Worm (Caenorhabditis elegans) whole organism, L4 larva: ENCODE results near the gene Y108G3AL.2.

Experiments
- F10B5.3 ChIP-seq: sonication (generic microtip); optimal IDR thresholded peaks from 2 replicates; lab custom pipeline; 2016; ENCODE audit warnings: mild to moderate bottlenecking, missing genetic modification characterization, missing compliant biosample characterization
- F26F4.8 ChIP-seq: fragments of 200-800 bp; sonication (Bioruptor generic); conservative IDR thresholded peaks from 2 replicates; pipeline ENCODE4 v1.3.6; 2022; ENCODE audit warnings: missing genetic modification characterization, missing compliant biosample characterization
- F37D6.2 ChIP-seq: sonication (generic microtip); optimal IDR thresholded peaks from 2 replicates; lab custom pipeline; 2016; ENCODE audit warnings: mild to moderate bottlenecking, missing genetic modification characterization, missing compliant biosample characterization
- F44E2.7 ChIP-seq: fragments of 200-800 bp; sonication (Bioruptor generic); IDR thresholded peaks from 2 replicates; pipeline ENCODE4 v2.1.2; 2022; ENCODE audit warnings: missing genetic modification characterization, missing compliant biosample characterization
- R02D3.7 ChIP-seq: fragments of 150-350 bp; sonication (generic microtip); optimal IDR thresholded peaks from 3 replicates; lab custom pipeline; 2014; ENCODE audit warnings: missing biosample characterization, missing genetic modification characterization
- T20F7.1 ChIP-seq: fragments of 200-800 bp; sonication (Bioruptor generic); optimal IDR thresholded peaks from 2 replicates; lab custom pipeline; 2018; ENCODE audit warnings: mild to moderate bottlenecking, missing genetic modification characterization, missing compliant biosample characterization
- T26A8.4 ChIP-seq: fragments of 200-800 bp; sonication (Bioruptor generic); IDR thresholded peaks from 2 replicates; pipeline ENCODE4 v1.3.6; 2022; ENCODE audit warnings: missing genetic modification characterization, missing compliant biosample characterization
- Y105C5A.15 ChIP-seq: fragments of 200-800 bp; sonication (Bioruptor generic); IDR thresholded peaks from 2 replicates; pipeline ENCODE4 v1.3.6; 2022; ENCODE audit warnings: missing genetic modification characterization, missing compliant biosample characterization
- Y5F2A.4 ChIP-seq: fragments of 200-800 bp; sonication (Bioruptor generic); optimal IDR thresholded peaks from 2 replicates; lab custom pipeline; 2018; ENCODE audit warnings: mild to moderate bottlenecking, missing genetic modification characterization, missing compliant biosample characterization
- aly-2 ChIP-seq: sonication (generic microtip); optimal IDR thresholded peaks from 2 replicates; lab custom pipeline; 2018; ENCODE audit warnings: missing biosample characterization, missing genetic modification characterization
- arid-1 ChIP-seq: fragments of 200-800 bp; sonication (Bioruptor generic); conservative IDR thresholded peaks from 2 replicates; pipeline ENCODE4 v1.3.6; 2022; ENCODE audit warnings: missing genetic modification reagents, missing genetic modification characterization, missing compliant biosample characterization
- attf-4 ChIP-seq: sonication (generic microtip); optimal IDR thresholded peaks from 3 replicates; lab custom pipeline; 2017; ENCODE audit warnings: missing biosample characterization, missing genetic modification characterization
- ceh-20 ChIP-seq: fragments of 200-800 bp; sonication (Bioruptor generic); IDR thresholded peaks from 2 replicates; pipeline ENCODE4 v1.3.6; 2022; ENCODE audit warnings: missing genetic modification reagents, missing genetic modification characterization, missing compliant biosample characterization
- ceh-28 ChIP-seq: fragments of 150-350 bp; optimal IDR thresholded peaks from 2 replicates; lab custom pipeline; 2014; ENCODE audit warnings: missing biosample characterization, missing genetic modification reagents, missing genetic modification characterization
- ceh-32 ChIP-seq: sonication (generic microtip); optimal IDR thresholded peaks from 2 replicates; lab custom pipeline; 2016; ENCODE audit warnings: mild to moderate bottlenecking, missing genetic modification characterization, missing compliant biosample characterization; ENCODE audit not compliant: poor library complexity
- ceh-44 ChIP-seq: fragments of 200-800 bp; sonication (Bioruptor generic); IDR thresholded peaks from 2 replicates; pipeline ENCODE4 v1.3.6; 2022; ENCODE audit warnings: missing genetic modification reagents, missing genetic modification characterization, missing compliant biosample characterization
- ceh-62 ChIP-seq: sonication (generic microtip); optimal IDR thresholded peaks from 2 replicates; lab custom pipeline; 2017; ENCODE audit warnings: missing biosample characterization, missing genetic modification characterization
- ces-1 ChIP-seq: fragments of 150-350 bp; sonication (generic microtip); optimal IDR thresholded peaks from 4 replicates; lab custom pipeline; 2014; ENCODE audit warnings: missing biosample characterization, missing genetic modification reagents, missing genetic modification characterization
- daf-12 ChIP-seq: fragments of 150-350 bp; optimal IDR thresholded peaks from 2 replicates; lab custom pipeline; 2014; ENCODE audit warnings: missing biosample characterization, missing genetic modification reagents, missing genetic modification characterization
- daf-16 ChIP-seq, 3 experiments: sonication (generic microtip); optimal IDR thresholded peaks; 2 replicates each; lab custom pipeline; 2016 to 2017; ENCODE audit warnings: missing genetic modification characterization in 3 of 3, missing genetic modification reagents in 3 of 3, mild to moderate bottlenecking in 2 of 3, missing compliant biosample characterization in 2 of 3, missing biosample characterization in 1 of 3, moderate library complexity in 1 of 3
- dmd-9 ChIP-seq: fragments of 200-800 bp; sonication (Bioruptor generic); IDR thresholded peaks from 2 replicates; pipeline ENCODE4 v1.3.6; 2022; ENCODE audit warnings: missing genetic modification reagents, missing genetic modification characterization, missing compliant biosample characterization
- duxl-1 ChIP-seq: sonication (generic microtip); optimal IDR thresholded peaks from 2 replicates; lab custom pipeline; 2016; ENCODE audit warnings: mild to moderate bottlenecking, missing genetic modification characterization, moderate library complexity, missing compliant biosample characterization; ENCODE audit not compliant: poor library complexity
- fkh-10 ChIP-seq: fragments of 150-350 bp; optimal IDR thresholded peaks from 2 replicates; lab custom pipeline; 2014; ENCODE audit warnings: missing biosample characterization, missing genetic modification reagents, missing genetic modification characterization
- gei-8 ChIP-seq: fragments of 200-800 bp; sonication (Bioruptor generic); optimal IDR thresholded peaks from 2 replicates; lab custom pipeline; 2018; ENCODE audit warnings: mild to moderate bottlenecking, missing genetic modification characterization, missing compliant biosample characterization
- hmg-1.1 ChIP-seq: fragments of 200-800 bp; sonication (Bioruptor generic); IDR thresholded peaks from 2 replicates; pipeline ENCODE4 v1.3.6; 2022; ENCODE audit warnings: missing genetic modification reagents, missing genetic modification characterization, missing compliant biosample characterization
- jun-1 ChIP-seq: fragments of 150-350 bp; optimal IDR thresholded peaks from 2 replicates; lab custom pipeline; 2014; ENCODE audit warnings: missing biosample characterization, missing genetic modification reagents, missing genetic modification characterization
- lim-7 ChIP-seq: fragments of 200-800 bp; sonication (Bioruptor generic); IDR thresholded peaks from 2 replicates; pipeline ENCODE4 v1.3.6; 2022; ENCODE audit warnings: missing genetic modification characterization, missing compliant biosample characterization
- lin-15B ChIP-seq: fragments of 150-350 bp; sonication (generic microtip); optimal IDR thresholded peaks from 3 replicates; lab custom pipeline; 2014; ENCODE audit warnings: missing biosample characterization, missing genetic modification characterization
- lin-38 ChIP-seq: fragments of 200-800 bp; sonication (Bioruptor generic); IDR thresholded peaks from 2 replicates; pipeline ENCODE4 v1.3.6; 2022; ENCODE audit warnings: missing genetic modification reagents, missing genetic modification characterization, missing compliant biosample characterization
- lsy-2 ChIP-seq, 2 experiments: fragments of 150-350 bp in 1 of 2; sonication (generic microtip) in 1 of 2; optimal IDR thresholded peaks; 2 replicates each; lab custom pipeline; 2014 to 2017; ENCODE audit warnings: missing biosample characterization in 2 of 2, missing genetic modification characterization in 2 of 2
- madf-5 ChIP-seq, 2 experiments: fragments of 200-800 bp; sonication (Bioruptor generic); IDR thresholded peaks; 2 replicates each; pipeline ENCODE4 v1.3.6; 2022; ENCODE audit warnings: missing compliant biosample characterization in 2 of 2, missing genetic modification characterization in 2 of 2
- mdl-1 ChIP-seq, 2 experiments: fragments of 150-350 bp in 1 of 2; sonication (generic microtip) in 1 of 2; optimal IDR thresholded peaks; 2 replicates each; lab custom pipeline; 2014 to 2017; ENCODE audit warnings: missing biosample characterization in 2 of 2, missing genetic modification characterization in 2 of 2
- mdt-29 ChIP-seq: fragments of 200-800 bp; sonication (Bioruptor generic); IDR thresholded peaks from 2 replicates; pipeline ENCODE4 v1.3.6; 2022; ENCODE audit warnings: missing genetic modification reagents, missing genetic modification characterization, missing compliant biosample characterization
- mep-1 ChIP-seq: fragments of 150-350 bp; sonication (generic microtip); optimal IDR thresholded peaks from 3 replicates; lab custom pipeline; 2014; ENCODE audit warnings: missing biosample characterization, missing genetic modification characterization
- mxl-2 ChIP-seq: fragments of 200-800 bp; sonication (Bioruptor generic); conservative IDR thresholded peaks from 2 replicates; pipeline ENCODE4 v1.3.6; 2022; ENCODE audit warnings: missing genetic modification reagents, missing genetic modification characterization, missing compliant biosample characterization
- nhr-25 ChIP-seq: sonication (generic microtip); optimal IDR thresholded peaks from 2 replicates; lab custom pipeline; 2017; ENCODE audit warnings: missing genetic modification characterization, mild to moderate bottlenecking, missing compliant biosample characterization, antibody characterized with exemption, moderate library complexity, borderline replicate concordance; ENCODE audit not compliant: insufficient read depth
- nhr-28 ChIP-seq: fragments of 150-350 bp; optimal IDR thresholded peaks from 2 replicates; lab custom pipeline; 2014; ENCODE audit warnings: missing biosample characterization, missing genetic modification characterization
- nhr-41 ChIP-seq: fragments of 200-800 bp; sonication (Bioruptor generic); IDR thresholded peaks from 2 replicates; pipeline ENCODE4 v1.3.6; 2022; ENCODE audit warnings: missing genetic modification reagents, missing genetic modification characterization, missing compliant biosample characterization
- nhr-42 ChIP-seq: fragments of 200-800 bp; sonication (Bioruptor generic); IDR thresholded peaks from 2 replicates; pipeline ENCODE4 v1.3.6; 2022; ENCODE audit warnings: missing genetic modification characterization, missing compliant biosample characterization
- nhr-48 ChIP-seq: sonication (generic microtip); optimal IDR thresholded peaks from 2 replicates; lab custom pipeline; 2016; ENCODE audit warnings: mild to moderate bottlenecking, missing genetic modification characterization, missing compliant biosample characterization
- pha-4 ChIP-seq, 2 experiments: fragments of 150-350 bp in 1 of 2; fragments of 200-800 bp in 1 of 2; sonication (Bioruptor generic) in 1 of 2; IDR thresholded peaks in 1 of 2; optimal IDR thresholded peaks in 1 of 2; 2 replicates each; pipeline versions ENCODE4 v1.3.6 to Lab custom; 2014 to 2022; ENCODE audit warnings: missing genetic modification characterization in 2 of 2, missing genetic modification reagents in 2 of 2, missing biosample characterization in 1 of 2, missing compliant biosample characterization in 1 of 2
- pqm-1 ChIP-seq: sonication (generic microtip); optimal IDR thresholded peaks from 2 replicates; lab custom pipeline; 2017; ENCODE audit warnings: missing biosample characterization, missing genetic modification characterization
- rbr-2 ChIP-seq: sonication (generic microtip); optimal IDR thresholded peaks from 2 replicates; lab custom pipeline; 2016; ENCODE audit warnings: missing genotype, missing genetic modification characterization, missing compliant biosample characterization
- sdz-12 ChIP-seq: fragments of 200-800 bp; sonication (Bioruptor generic); optimal IDR thresholded peaks from 2 replicates; lab custom pipeline; 2018; ENCODE audit warnings: mild to moderate bottlenecking, missing genetic modification characterization, missing compliant biosample characterization
- skn-1 ChIP-seq: fragments of 150-350 bp; optimal IDR thresholded peaks from 2 replicates; lab custom pipeline; 2014; ENCODE audit warnings: missing biosample characterization, missing genetic modification characterization
- spr-1 ChIP-seq: sonication (generic microtip); optimal IDR thresholded peaks from 2 replicates; lab custom pipeline; 2016; ENCODE audit warnings: mild to moderate bottlenecking, missing genetic modification characterization, missing compliant biosample characterization
- zip-2 ChIP-seq: fragments of 150-350 bp; optimal IDR thresholded peaks from 2 replicates; lab custom pipeline; 2014; ENCODE audit warnings: missing biosample characterization, missing genetic modification characterization
- ztf-11 ChIP-seq: fragments of 150-350 bp; optimal IDR thresholded peaks from 2 replicates; lab custom pipeline; 2014; ENCODE audit warnings: missing biosample characterization, missing genetic modification characterization

Y108G3AL.2 gene

ce11 chrV:123915-124314 is 42.9 kb upstream of the Y108G3AL.2 start (continued):
- TF ChIP-seq ztf-11 (tag; lab: Kevin White, UChicago) (no peak), F26F4.8 (GFP tag; lab: Robert Waterston, UW) (no peak), lim-7 (GFP tag; lab: Robert Waterston, UW) (peak; percentile 56), ceh-20 (GFP tag; lab: Robert Waterston, UW) (no peak), mep-1 (tag; lab: Kevin White, UChicago) (no peak), Y5F2A.4 (GFP tag; lab: Kevin White, UChicago) (no peak), F44E2.7 (GFP tag; lab: Robert Waterston, UW) (no peak), madf-5 (GFP tag; IDR thresholded peaks at IDR 0.05; lab: Robert Waterston, UW) (no peak), lin-15B (tag; lab: Kevin White, UChicago) (no peak), ceh-44 (no peak), lin-38 (GFP tag; lab: Robert Waterston, UW) (peak; percentile 24), arid-1 (GFP tag; lab: Robert Waterston, UW) (0 out of 2 replicates have a peak, but pooled peaks have one; percentile 18), nhr-48 (tag; lab: Kevin White, UChicago) (no peak), attf-4 (no peak), nhr-41 (GFP tag; lab: Robert Waterston, UW) (no peak), nhr-28 (no peak), duxl-1 (tag; lab: Kevin White, UChicago) (no peak), spr-1 (tag; lab: Kevin White, UChicago) (no peak), pha-4 (GFP tag; IDR thresholded peaks at IDR 0.05; lab: Robert Waterston, UW) (no peak), pha-4 (tag; optimal IDR thresholded peaks at IDR 0.05; lab: Kevin White, UChicago) (no peak), nhr-42 (GFP tag; lab: Robert Waterston, UW) (no peak)

ce11 chrV:126610-127009 is 40.2 kb upstream of the Y108G3AL.2 start, which contains the start of gene W03F9.1:
W03F9.1 (minus strand) TSS chrV:126718.
- TF ChIP-seq ceh-62 (tag; lab: Kevin White, UChicago) = no peak
- no peak for TF ChIP-seq Y105C5A.15 (GFP tag; lab: Robert Waterston, UW)
- TF ChIP-seq aly-2 = no peak
- no peak for TF ChIP-seq daf-12 (tag; lab: Kevin White, UChicago)
- TF ChIP-seq fkh-10 (GFP tag; lab: Kevin White, UChicago) = no peak
- TF ChIP-seq T20F7.1 = no peak
- peak; percentile 65 for TF ChIP-seq hmg-1.1 (GFP tag; lab: Robert Waterston, UW)
- TF ChIP-seq skn-1 (tag; lab: Kevin White, UChicago) = no peak
- TF ChIP-seq lsy-2 (tag; optimal IDR thresholded peaks at IDR 0.05; lab: Kevin White, UChicago) = peak in 1 of 2 experiments; percentile 71
- TF ChIP-seq zip-2 (tag; lab: Kevin White, UChicago) = peak; percentile 30
- no peak for TF ChIP-seq R02D3.7 (tag; lab: Kevin White, UChicago)
- TF ChIP-seq mdt-29 = peak; percentile 74
- TF ChIP-seq T26A8.4 = peak; percentile 58
- TF ChIP-seq duxl-1 (tag; lab: Kevin White, UChicago) = peak; percentile 58
- TF ChIP-seq nhr-28 = peak; percentile 20
- no peak for TF ChIP-seq nhr-42 (GFP tag; lab: Robert Waterston, UW)
- TF ChIP-seq ceh-44 = no peak
- TF ChIP-seq ceh-32 (tag; lab: Kevin White, UChicago) = no peak
- no peak for TF ChIP-seq mdl-1 (tag; optimal IDR thresholded peaks at IDR 0.05; lab: Kevin White, UChicago)
- peak in 1 of 2 experiments; percentile 71 for TF ChIP-seq daf-16 (GFP tag; optimal IDR thresholded peaks at IDR 0.05; lab: Kevin White, UChicago)
- peak; percentile 42 for TF ChIP-seq daf-16 (tag; optimal IDR thresholded peaks at IDR 0.05; lab: Kevin White, UChicago)
- no peak for TF ChIP-seq jun-1 (tag; lab: Kevin White, UChicago)
- TF ChIP-seq F10B5.3 = peak; percentile 45
- TF ChIP-seq nhr-48 (tag; lab: Kevin White, UChicago) = no peak
- no peak for TF ChIP-seq mxl-2 (GFP tag; lab: Robert Waterston, UW)
- TF ChIP-seq nhr-25 (tag; lab: Kevin White, UChicago) = no peak
- no peak for TF ChIP-seq gei-8 (GFP tag; lab: Kevin White, UChicago)
- no peak for TF ChIP-seq sdz-12 (GFP tag; lab: Kevin White, UChicago)
- no peak for TF ChIP-seq F37D6.2 (tag; lab: Kevin White, UChicago)
- no peak for TF ChIP-seq dmd-9
- no peak for TF ChIP-seq Y5F2A.4 (GFP tag; lab: Kevin White, UChicago)
- peak; percentile 68 for TF ChIP-seq lin-38 (GFP tag; lab: Robert Waterston, UW)
- no peak for TF ChIP-seq ces-1 (GFP tag; lab: Kevin White, UChicago)
- no peak for TF ChIP-seq madf-5 (GFP tag; IDR thresholded peaks at IDR 0.05; lab: Robert Waterston, UW)
- TF ChIP-seq pqm-1 (tag; lab: Kevin White, UChicago) = no peak
- peak; percentile 60 for TF ChIP-seq rbr-2
- TF ChIP-seq ceh-28 (tag; lab: Kevin White, UChicago) = no peak
